Worm (Caenorhabditis elegans) whole organism, mixed stage, embryonic: ENCODE results near the gene nhr-285.

Experiments used
- blmp-1 ChIP-seq: fragments of 150-350 bp; optimal IDR thresholded peaks from 2 replicates; lab custom pipeline; 2014; ENCODE audit warnings: missing biosample characterization, missing genetic modification characterization
- ceh-43 ChIP-seq: fragments of 200-800 bp; sonication (Bioruptor generic); optimal IDR thresholded peaks from 2 replicates; lab custom pipeline; 2018; ENCODE audit warnings: mild to moderate bottlenecking, missing genetic modification characterization, moderate library complexity, missing compliant biosample characterization
- ces-1 ChIP-seq: fragments of 150-350 bp; optimal IDR thresholded peaks from 2 replicates; lab custom pipeline; 2014; ENCODE audit warnings: missing biosample characterization, missing genetic modification reagents, missing genetic modification characterization
- elt-3 ChIP-seq: fragments of 150-350 bp; optimal IDR thresholded peaks from 2 replicates; lab custom pipeline; 2014; ENCODE audit warnings: missing biosample characterization, missing genetic modification characterization
- flh-1 ChIP-seq: fragments of 200-800 bp; sonication (Bioruptor generic); optimal IDR thresholded peaks from 2 replicates; lab custom pipeline; 2018; ENCODE audit warnings: mild to moderate bottlenecking, missing genetic modification characterization, moderate library complexity, missing compliant biosample characterization
- lin-13 ChIP-seq: fragments of 150-350 bp; optimal IDR thresholded peaks from 2 replicates; lab custom pipeline; 2014; ENCODE audit warnings: missing biosample characterization, missing genetic modification characterization
- mab-5 ChIP-seq: fragments of 150-350 bp; optimal IDR thresholded peaks from 2 replicates; lab custom pipeline; 2014; ENCODE audit warnings: missing biosample characterization, missing genetic modification characterization
- mep-1 ChIP-seq: fragments of 150-350 bp; optimal IDR thresholded peaks from 2 replicates; lab custom pipeline; 2017; ENCODE audit warnings: missing biosample characterization, missing genetic modification reagents, missing genetic modification characterization, inconsistent platforms
- nhr-28 ChIP-seq: fragments of 150-350 bp; optimal IDR thresholded peaks from 2 replicates; lab custom pipeline; 2014; ENCODE audit warnings: missing biosample characterization, missing genetic modification characterization
- nhr-76 ChIP-seq: sonication (generic microtip); optimal IDR thresholded peaks from 2 replicates; lab custom pipeline; 2017; ENCODE audit warnings: missing biosample characterization, missing genetic modification characterization
- snpc-4 ChIP-seq: fragments of 150-350 bp; optimal IDR thresholded peaks from 2 replicates; lab custom pipeline; 2014; ENCODE audit warnings: missing biosample characterization, missing genetic modification characterization
- tbx-8 ChIP-seq: fragments of 200-800 bp; sonication (Bioruptor generic); optimal IDR thresholded peaks from 2 replicates; lab custom pipeline; 2018; ENCODE audit warnings: mild to moderate bottlenecking, missing genetic modification characterization, moderate library complexity, missing compliant biosample characterization
- unc-39 ChIP-seq: fragments of 150-350 bp; optimal IDR thresholded peaks from 2 replicates; lab custom pipeline; 2014; ENCODE audit warnings: missing biosample characterization, missing genetic modification characterization

- TF ChIP-seq mab-5 (tag; lab: Kevin White, UChicago) (no peak), nhr-28 (tag; lab: Kevin White, UChicago) (no peak), ces-1 (GFP tag; lab: Kevin White, UChicago) (no peak), mep-1 (tag; lab: Kevin White, UChicago) (no peak), nhr-76 (tag; lab: Kevin White, UChicago) (no peak), ceh-43 (no peak), elt-3 (tag; lab: Kevin White, UChicago) (no peak), snpc-4 (tag; lab: Kevin White, UChicago) (no peak), blmp-1 (no peak), flh-1 (GFP tag; lab: Kevin White, UChicago) (no peak), tbx-8 (GFP tag; lab: Kevin White, UChicago) (no peak), unc-39 (tag; lab: Kevin White, UChicago) (no peak), lin-13 (no peak)
Measured at ce11 chrV:15773941-15774340, 5.1 kb downstream of the nhr-285 start.
